Worm (Caenorhabditis elegans) whole organism, L4 larva: ENCODE data around the gene C06E4.1.

Experiments used
- D1046.2 ChIP-seq: fragments of 200-800 bp; sonication (Bioruptor generic); IDR thresholded peaks from 2 replicates; pipeline ENCODE4 v1.3.6; 2022; ENCODE audit warnings: missing genetic modification characterization, missing compliant biosample characterization
- F26F4.8 ChIP-seq: fragments of 200-800 bp; sonication (Bioruptor generic); conservative IDR thresholded peaks from 2 replicates; pipeline ENCODE4 v1.3.6; 2022; ENCODE audit warnings: missing genetic modification characterization, missing compliant biosample characterization
- F49E8.2 ChIP-seq: sonication (generic microtip); optimal IDR thresholded peaks from 2 replicates; lab custom pipeline; 2016; ENCODE audit warnings: missing compliant biosample characterization, mild to moderate bottlenecking, missing genetic modification characterization, borderline replicate concordance
- R02D3.7 ChIP-seq: fragments of 150-350 bp; sonication (generic microtip); optimal IDR thresholded peaks from 3 replicates; lab custom pipeline; 2014; ENCODE audit warnings: missing biosample characterization, missing genetic modification characterization
- ZK337.2 ChIP-seq: fragments of 200-800 bp; sonication (Bioruptor generic); IDR thresholded peaks from 2 replicates; pipeline ENCODE4 v1.3.6; 2022; ENCODE audit warnings: missing genetic modification reagents, missing genetic modification characterization, missing compliant biosample characterization
- aha-1 ChIP-seq: fragments of 150-350 bp; peaks from one replicate; lab custom pipeline; 2014; ENCODE audit warnings: missing biosample characterization, missing genetic modification characterization
- attf-4 ChIP-seq: sonication (generic microtip); optimal IDR thresholded peaks from 3 replicates; lab custom pipeline; 2017; ENCODE audit warnings: missing biosample characterization, missing genetic modification characterization
- ceh-32 ChIP-seq: sonication (generic microtip); optimal IDR thresholded peaks from 2 replicates; lab custom pipeline; 2016; ENCODE audit warnings: mild to moderate bottlenecking, missing genetic modification characterization, missing compliant biosample characterization; ENCODE audit not compliant: poor library complexity
- ceh-82 ChIP-seq: sonication (generic microtip); optimal IDR thresholded peaks from 2 replicates; lab custom pipeline; 2017; ENCODE audit warnings: missing biosample characterization, missing genetic modification characterization
- cey-2 ChIP-seq: sonication (generic microtip); optimal IDR thresholded peaks from 3 replicates; lab custom pipeline; 2017; ENCODE audit warnings: missing genetic modification characterization, mild to moderate bottlenecking, missing compliant biosample characterization, antibody characterized with exemption, borderline replicate concordance; ENCODE audit not compliant: insufficient read depth
- ctbp-1 ChIP-seq: fragments of 200-800 bp; sonication (Bioruptor generic); IDR thresholded peaks from 2 replicates; pipeline ENCODE4 v1.3.6; 2022; ENCODE audit warnings: missing genetic modification reagents, missing genetic modification characterization, missing compliant biosample characterization
- daf-16 ChIP-seq, 3 experiments: sonication (generic microtip); optimal IDR thresholded peaks; 2 replicates each; lab custom pipeline; 2016 to 2017; ENCODE audit warnings: missing genetic modification characterization in 3 of 3, missing genetic modification reagents in 3 of 3, mild to moderate bottlenecking in 2 of 3, missing compliant biosample characterization in 2 of 3, missing biosample characterization in 1 of 3, moderate library complexity in 1 of 3
- daf-19 ChIP-seq: fragments of 200-800 bp; sonication (Bioruptor generic); conservative IDR thresholded peaks from 2 replicates; pipeline ENCODE4 v1.3.6; 2022; ENCODE audit warnings: missing genetic modification characterization, missing compliant biosample characterization
- duxl-1 ChIP-seq: sonication (generic microtip); optimal IDR thresholded peaks from 2 replicates; lab custom pipeline; 2016; ENCODE audit warnings: mild to moderate bottlenecking, missing genetic modification characterization, moderate library complexity, missing compliant biosample characterization; ENCODE audit not compliant: poor library complexity
- egl-27 ChIP-seq: sonication (generic microtip); optimal IDR thresholded peaks from 3 replicates; lab custom pipeline; 2017; ENCODE audit warnings: missing biosample characterization, missing genetic modification reagents, missing genetic modification characterization
- fos-1 ChIP-seq: fragments of 150-350 bp; optimal IDR thresholded peaks from 2 replicates; lab custom pipeline; 2014; ENCODE audit warnings: missing biosample characterization, missing genetic modification characterization
- hlh-11 ChIP-seq: fragments of 200-800 bp; sonication (Bioruptor generic); optimal IDR thresholded peaks from 2 replicates; lab custom pipeline; 2018; ENCODE audit warnings: mild to moderate bottlenecking, missing genetic modification characterization, missing compliant biosample characterization
- hlh-30 ChIP-seq: sonication (generic microtip); optimal IDR thresholded peaks from 2 replicates; lab custom pipeline; 2017; ENCODE audit warnings: antibody characterized with exemption, mild to moderate bottlenecking, missing genetic modification characterization, missing compliant biosample characterization; ENCODE audit not compliant: insufficient read depth
- jun-1 ChIP-seq: fragments of 150-350 bp; optimal IDR thresholded peaks from 2 replicates; lab custom pipeline; 2014; ENCODE audit warnings: missing biosample characterization, missing genetic modification reagents, missing genetic modification characterization
- lin-1 ChIP-seq: fragments of 200-800 bp; sonication (Bioruptor generic); IDR thresholded peaks from 2 replicates; pipeline ENCODE4 v1.3.6; 2022; ENCODE audit warnings: missing genetic modification reagents, missing genetic modification characterization, missing compliant biosample characterization
- lin-13 ChIP-seq: fragments of 150-350 bp; optimal IDR thresholded peaks from 2 replicates; lab custom pipeline; 2014; ENCODE audit warnings: missing biosample characterization, missing genetic modification reagents, missing genetic modification characterization
- lin-38 ChIP-seq: fragments of 200-800 bp; sonication (Bioruptor generic); IDR thresholded peaks from 2 replicates; pipeline ENCODE4 v1.3.6; 2022; ENCODE audit warnings: missing genetic modification reagents, missing genetic modification characterization, missing compliant biosample characterization
- lir-3 ChIP-seq: sonication (generic microtip); optimal IDR thresholded peaks from 2 replicates; lab custom pipeline; 2016; ENCODE audit warnings: mild to moderate bottlenecking, missing genetic modification characterization, missing compliant biosample characterization
- mdl-1 ChIP-seq, 2 experiments: fragments of 150-350 bp in 1 of 2; sonication (generic microtip) in 1 of 2; optimal IDR thresholded peaks; 2 replicates each; lab custom pipeline; 2014 to 2017; ENCODE audit warnings: missing biosample characterization in 2 of 2, missing genetic modification characterization in 2 of 2
- mep-1 ChIP-seq: fragments of 150-350 bp; sonication (generic microtip); optimal IDR thresholded peaks from 3 replicates; lab custom pipeline; 2014; ENCODE audit warnings: missing biosample characterization, missing genetic modification characterization
- mxl-3 ChIP-seq: fragments of 200-800 bp; sonication (Bioruptor generic); optimal IDR thresholded peaks from 2 replicates; lab custom pipeline; 2018; ENCODE audit warnings: mild to moderate bottlenecking, missing genetic modification characterization, missing compliant biosample characterization
- nhr-10 ChIP-seq: fragments of 150-350 bp; optimal IDR thresholded peaks from 2 replicates; lab custom pipeline; 2014; ENCODE audit warnings: missing biosample characterization, missing genetic modification characterization
- nhr-11 ChIP-seq: fragments of 150-350 bp; optimal IDR thresholded peaks from 2 replicates; lab custom pipeline; 2014; ENCODE audit warnings: missing biosample characterization, missing genetic modification characterization
- nhr-237 ChIP-seq: sonication (generic microtip); optimal IDR thresholded peaks from 2 replicates; lab custom pipeline; 2017; ENCODE audit warnings: missing biosample characterization, missing genetic modification characterization
- nhr-28 ChIP-seq: fragments of 150-350 bp; optimal IDR thresholded peaks from 2 replicates; lab custom pipeline; 2014; ENCODE audit warnings: missing biosample characterization, missing genetic modification characterization
- nhr-42 ChIP-seq: fragments of 200-800 bp; sonication (Bioruptor generic); IDR thresholded peaks from 2 replicates; pipeline ENCODE4 v1.3.6; 2022; ENCODE audit warnings: missing genetic modification characterization, missing compliant biosample characterization
- pha-4 ChIP-seq, 2 experiments: fragments of 150-350 bp in 1 of 2; fragments of 200-800 bp in 1 of 2; sonication (Bioruptor generic) in 1 of 2; IDR thresholded peaks in 1 of 2; optimal IDR thresholded peaks in 1 of 2; 2 replicates each; pipeline versions ENCODE4 v1.3.6 to Lab custom; 2014 to 2022; ENCODE audit warnings: missing genetic modification characterization in 2 of 2, missing genetic modification reagents in 2 of 2, missing biosample characterization in 1 of 2, missing compliant biosample characterization in 1 of 2
- rbr-2 ChIP-seq: sonication (generic microtip); optimal IDR thresholded peaks from 2 replicates; lab custom pipeline; 2016; ENCODE audit warnings: missing genotype, missing genetic modification characterization, missing compliant biosample characterization
- set-16 ChIP-seq: fragments of 200-800 bp; sonication (Bioruptor generic); IDR thresholded peaks from 2 replicates; pipeline ENCODE4 v1.3.6; 2022; ENCODE audit warnings: missing genetic modification reagents, missing genetic modification characterization, missing compliant biosample characterization
- snpc-1.2 ChIP-seq: fragments of 200-800 bp; sonication (Bioruptor generic); IDR thresholded peaks from 2 replicates; pipeline ENCODE4 v1.3.6; 2022; ENCODE audit warnings: missing genetic modification reagents, missing genetic modification characterization, missing compliant biosample characterization
- unc-39 ChIP-seq: sonication (generic microtip); optimal IDR thresholded peaks from 2 replicates; lab custom pipeline; 2017; ENCODE audit warnings: missing biosample characterization, missing genetic modification characterization
- vab-7 ChIP-seq: fragments of 200-800 bp; sonication (Bioruptor generic); IDR thresholded peaks from 2 replicates; pipeline ENCODE4 v1.3.6; 2022; ENCODE audit warnings: missing genetic modification reagents, missing genetic modification characterization, missing compliant biosample characterization
- zfp-2 ChIP-seq: sonication (generic microtip); optimal IDR thresholded peaks from 2 replicates; lab custom pipeline; 2016; ENCODE audit warnings: mild to moderate bottlenecking, missing genetic modification characterization, missing compliant biosample characterization

The C06E4.1 gene

DNA sequence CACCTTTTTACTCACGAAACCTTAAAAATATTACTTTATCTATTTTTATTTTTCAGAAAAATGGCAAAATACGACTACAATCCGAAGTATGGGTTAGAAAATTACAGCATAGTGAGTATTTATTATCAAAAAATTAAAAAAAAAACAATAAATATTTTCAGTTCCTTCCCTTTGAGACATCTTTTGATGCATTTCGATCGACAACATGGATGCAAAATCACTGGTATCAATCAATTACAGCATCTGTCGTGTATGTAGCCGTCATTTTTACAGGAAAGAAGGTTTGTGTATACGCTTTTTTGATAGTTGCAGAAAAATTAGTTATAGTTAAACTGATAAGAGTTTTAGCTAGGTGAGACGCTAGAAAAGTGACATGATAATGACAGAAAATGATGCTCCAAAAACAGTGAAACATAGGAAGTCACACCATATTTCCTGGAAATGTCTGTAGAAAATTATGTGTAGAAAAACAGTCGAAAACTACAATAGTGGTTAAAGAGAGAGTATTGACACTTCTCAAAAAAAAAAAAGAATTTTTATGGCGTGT, 45.3 kb upstream of the C06E4.1 start, which contains the start of gene elo-3 (continued):
- TF ChIP-seq attf-4 (tag; lab: Kevin White, UChicago) = no peak
- no peak for TF ChIP-seq vab-7 (GFP tag; lab: Robert Waterston, UW)
- TF ChIP-seq duxl-1 (tag; lab: Kevin White, UChicago) = no peak
- no peak for TF ChIP-seq lir-3 (tag; lab: Kevin White, UChicago)
- TF ChIP-seq ceh-82 (tag; lab: Kevin White, UChicago) = no peak
- TF ChIP-seq fos-1 (tag; lab: Kevin White, UChicago) = no peak
- TF ChIP-seq ZK337.2 = no peak
- TF ChIP-seq snpc-1.2 (GFP tag; lab: Robert Waterston, UW) = no peak
- TF ChIP-seq hlh-30 = no peak
- no peak for TF ChIP-seq egl-27 (tag; lab: Kevin White, UChicago)
- no peak for TF ChIP-seq pha-4 (GFP tag; IDR thresholded peaks at IDR 0.05; lab: Robert Waterston, UW)
- no peak for TF ChIP-seq pha-4 (tag; optimal IDR thresholded peaks at IDR 0.05; lab: Kevin White, UChicago)
- TF ChIP-seq ctbp-1 (GFP tag; lab: Robert Waterston, UW) = no peak

DNA sequence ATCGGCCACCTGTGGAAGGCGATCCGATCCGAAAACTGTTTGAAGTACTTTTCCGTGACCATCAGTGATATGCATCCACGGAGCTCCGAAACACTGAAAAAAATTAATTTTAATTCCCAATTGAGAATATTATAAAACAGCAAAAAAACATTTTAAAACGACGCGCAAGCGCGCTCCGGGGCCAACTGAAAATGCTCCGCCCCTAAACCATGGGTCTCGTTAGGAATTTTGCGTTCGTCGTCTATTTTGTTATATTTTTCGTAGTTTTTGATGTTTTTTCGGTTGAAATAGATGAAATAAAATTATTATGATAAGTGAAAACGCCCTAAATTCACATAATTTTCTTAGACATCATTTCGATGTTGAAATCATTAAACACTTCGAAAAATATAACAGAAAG, 42.5 kb upstream of the C06E4.1 start:
- TF ChIP-seq unc-39 (tag; lab: Kevin White, UChicago) (no peak), R02D3.7 (no peak), aha-1 (tag; lab: Kevin White, UChicago) (peak; percentile 56), F49E8.2 (tag; lab: Kevin White, UChicago) (no peak), set-16 (no peak), lin-38 (GFP tag; lab: Robert Waterston, UW) (peak; percentile 54), lin-1 (GFP tag; lab: Robert Waterston, UW) (0 out of 2 replicates have a peak, but pooled peaks have one; percentile 17), rbr-2 (tag; lab: Kevin White, UChicago) (peak; percentile 23), ctbp-1 (GFP tag; lab: Robert Waterston, UW) (no peak), hlh-11 (tag; lab: Kevin White, UChicago) (peak; percentile 14), nhr-237 (tag; lab: Kevin White, UChicago) (no peak), jun-1 (tag; lab: Kevin White, UChicago) (peak; percentile 24)

DNA sequence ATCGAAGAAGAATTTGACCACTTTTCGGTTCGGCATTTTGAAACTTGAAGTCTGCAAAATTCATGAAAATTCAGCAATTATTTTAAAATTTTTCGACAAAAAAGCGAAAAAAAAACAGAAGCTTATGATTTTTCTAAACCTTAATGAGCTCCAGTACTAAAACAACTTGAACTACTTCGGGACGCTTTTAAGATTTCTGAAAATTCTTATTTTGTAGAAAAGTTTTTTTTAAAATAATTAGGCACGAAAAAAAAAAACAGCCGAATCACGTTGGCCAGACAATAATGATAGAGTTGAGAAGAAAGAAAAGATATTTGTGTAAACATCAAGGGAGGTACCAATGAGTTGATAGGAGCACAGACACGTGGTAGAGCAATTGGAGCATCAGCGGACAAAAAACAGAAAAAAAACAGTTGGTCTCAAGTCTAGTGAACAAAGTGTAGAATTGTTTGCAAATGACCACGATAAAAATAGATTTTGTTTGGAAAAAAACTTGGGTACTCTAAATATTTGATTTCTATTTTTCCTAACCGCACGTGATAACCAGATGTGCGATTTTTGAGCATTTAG, 40.8 kb upstream of the C06E4.1 start, which contains the start of gene gstk-2:
TSS of gene gstk-2 (minus strand) at position 51 of the 570 bp plus-strand sequence.
- TF ChIP-seq mep-1 (tag; lab: Kevin White, UChicago) (no peak), nhr-28 (tag; lab: Kevin White, UChicago) (peak; percentile 4), nhr-42 (GFP tag; lab: Robert Waterston, UW) (no peak), daf-16 (GFP tag; optimal IDR thresholded peaks at IDR 0.05; lab: Kevin White, UChicago) (peak in 1 of 2 experiments; percentile 74), daf-16 (tag; optimal IDR thresholded peaks at IDR 0.05; lab: Kevin White, UChicago) (peak; percentile 26), attf-4 (tag; lab: Kevin White, UChicago) (no peak), hlh-30 (peak; percentile 40), F26F4.8 (GFP tag; lab: Robert Waterston, UW) (no peak), mdl-1 (tag; optimal IDR thresholded peaks at IDR 0.05; lab: Kevin White, UChicago) (peak in 1 of 2 experiments; percentile 11), hlh-11 (tag; lab: Kevin White, UChicago) (peak; percentile 10)
- TF ChIP-seq, all 104 proteins: peak for 5

DNA sequence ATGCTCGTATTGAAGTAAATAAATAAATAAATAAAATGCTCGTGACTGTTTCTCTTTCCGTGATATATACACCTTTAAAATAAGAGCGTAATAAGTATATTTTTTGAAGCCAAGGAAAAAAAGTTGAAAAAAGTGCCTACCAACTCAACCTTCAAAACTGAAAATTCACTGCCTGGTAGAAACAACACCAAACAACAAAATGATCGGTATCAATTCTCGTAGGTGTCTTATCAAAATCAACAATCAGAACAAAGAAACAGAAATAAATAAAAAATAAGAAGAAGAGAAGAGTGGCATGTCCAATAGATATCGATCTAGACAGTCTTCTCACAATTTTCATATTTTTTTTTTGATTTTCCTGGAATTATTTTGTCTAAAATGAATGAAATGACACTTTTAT, 39.1 kb upstream of the C06E4.1 start, which contains the start of gene afmd-1:
TSS of gene afmd-1 (plus strand) at position 316 of the 400 bp plus-strand sequence.
- TF ChIP-seq nhr-10 (tag; lab: Kevin White, UChicago) = no peak
- TF ChIP-seq lin-13 (GFP tag; lab: Kevin White, UChicago) = no peak
- no peak for TF ChIP-seq daf-19 (GFP tag; lab: Robert Waterston, UW)
- TF ChIP-seq cey-2 = no peak
- TF ChIP-seq nhr-11 (tag; lab: Kevin White, UChicago) = no peak
- no peak for TF ChIP-seq ceh-32 (tag; lab: Kevin White, UChicago)
- no peak for TF ChIP-seq daf-16 (GFP tag; optimal IDR thresholded peaks at IDR 0.05; lab: Kevin White, UChicago)
- TF ChIP-seq daf-16 (tag; optimal IDR thresholded peaks at IDR 0.05; lab: Kevin White, UChicago) = peak; percentile 54
- TF ChIP-seq zfp-2 (tag; lab: Kevin White, UChicago) = no peak
- TF ChIP-seq nhr-28 (tag; lab: Kevin White, UChicago) = no peak
- TF ChIP-seq aha-1 (tag; lab: Kevin White, UChicago) = peak; percentile 4
- no peak for TF ChIP-seq attf-4 (tag; lab: Kevin White, UChicago)
- TF ChIP-seq D1046.2 (GFP tag; lab: Robert Waterston, UW) = no peak
- no peak for TF ChIP-seq mxl-3 (GFP tag; lab: Kevin White, UChicago)
